Worm (Caenorhabditis elegans) whole organism, early embryonic: ENCODE data around the gene T11F9.1.

Source experiments
- ama-1 ChIP-seq: fragments of 150-350 bp; optimal IDR thresholded peaks from 2 replicates; lab custom pipeline; 2014
- ceh-13 ChIP-seq: fragments of 200-800 bp; sonication (Bioruptor generic); optimal IDR thresholded peaks from 2 replicates; lab custom pipeline; 2018; ENCODE audit warnings: mild to moderate bottlenecking, missing genetic modification characterization, missing compliant biosample characterization
- ceh-36 ChIP-seq: sonication (generic microtip); optimal IDR thresholded peaks from 2 replicates; lab custom pipeline; 2016; ENCODE audit warnings: missing genetic modification characterization, inconsistent platforms, missing compliant biosample characterization
- flt-1 ChIP-seq: fragments of 200-800 bp; sonication (Bioruptor generic); IDR thresholded peaks from 2 replicates; pipeline ENCODE4 v1.3.6; 2022; ENCODE audit warnings: missing genetic modification characterization, missing compliant biosample characterization
- hmbx-1 ChIP-seq: sonication (generic microtip); optimal IDR thresholded peaks from 2 replicates; lab custom pipeline; 2016; ENCODE audit warnings: mild to moderate bottlenecking, missing genetic modification characterization, missing compliant biosample characterization
- hnd-1 ChIP-seq: sonication (generic microtip); optimal IDR thresholded peaks from 2 replicates; lab custom pipeline; 2016; ENCODE audit warnings: missing genetic modification characterization, missing compliant biosample characterization
- tbx-37 ChIP-seq: fragments of 200-800 bp; sonication (Bioruptor generic); conservative IDR thresholded peaks from 2 replicates; pipeline ENCODE4 v1.3.6; 2022; ENCODE audit warnings: missing genetic modification reagents, missing genetic modification characterization, missing compliant biosample characterization

DNA sequence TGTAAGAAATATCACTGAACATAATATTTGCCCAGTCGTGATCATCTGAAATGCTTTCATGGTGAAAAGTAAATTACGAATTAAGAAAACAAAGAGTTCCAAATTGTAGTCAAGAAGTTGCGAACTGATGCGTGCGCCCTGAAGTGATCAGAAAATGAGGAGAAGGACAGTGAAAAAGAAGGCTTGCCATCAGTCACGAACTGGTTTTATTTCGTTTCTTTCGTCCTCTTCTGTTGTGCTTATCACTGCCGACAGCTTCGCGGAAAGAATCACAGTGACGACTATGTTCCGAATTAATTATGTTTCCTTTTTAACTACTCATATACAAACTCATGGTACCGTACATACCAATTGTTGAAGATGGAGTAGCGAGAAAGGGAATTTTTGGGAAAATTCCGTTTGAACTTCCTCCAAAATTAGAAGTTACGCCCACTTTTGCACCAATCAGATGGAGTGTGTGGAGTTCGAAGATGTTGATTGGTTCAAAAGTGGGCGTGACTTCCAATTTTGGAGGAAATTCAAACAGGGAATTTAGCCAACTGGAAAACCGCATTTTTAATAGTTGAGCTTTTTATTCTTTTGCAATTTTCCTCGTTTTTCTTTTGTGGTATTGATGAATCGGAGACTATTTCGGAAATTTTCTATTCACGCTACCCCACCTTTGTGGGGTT lies 43.9 kb downstream of the T11F9.1 start, which contains the start of gene C55A6.12:
- TF ChIP-seq flt-1 (GFP tag; lab: Robert Waterston, UW) (no peak), hnd-1 (tag; lab: Kevin White, UChicago) (no peak), ama-1 (lab: Kevin White, UChicago) (no peak), ceh-13 (no peak), ceh-36 (no peak), tbx-37 (GFP tag; lab: Robert Waterston, UW) (no peak), hmbx-1 (tag; lab: Kevin White, UChicago) (no peak)
